Worm (Caenorhabditis elegans): Measurements from ENCODE around the gene C09B8.8.

- TF ChIP-seq tbx-8 (GFP tag; optimal IDR thresholded peaks at IDR 0.05): no peak
- no peak for TF ChIP-seq zip-8 (tag; optimal IDR thresholded peaks at IDR 0.05)
- no peak for TF ChIP-seq nhr-2 (tag; optimal IDR thresholded peaks at IDR 0.05)
- TF ChIP-seq pha-4 (tag; optimal IDR thresholded peaks at IDR 0.05): no peak
- TF ChIP-seq snpc-4 (tag; optimal IDR thresholded peaks at IDR 0.05): no peak
- TF ChIP-seq unc-62 (GFP tag; optimal IDR thresholded peaks at IDR 0.05): no peak
- TF ChIP-seq nhr-237 (tag; optimal IDR thresholded peaks at IDR 0.05): no peak
- TF ChIP-seq elt-3 (tag; optimal IDR thresholded peaks at IDR 0.05): no peak
- TF ChIP-seq unc-39 (tag; optimal IDR thresholded peaks at IDR 0.05): no peak
- no peak for TF ChIP-seq lsy-2 (tag; optimal IDR thresholded peaks at IDR 0.05)
- no peak for TF ChIP-seq ces-1 (GFP tag; optimal IDR thresholded peaks at IDR 0.05)
- TF ChIP-seq blmp-1 (tag; optimal IDR thresholded peaks at IDR 0.05): no peak
These were observed 27.4 kb upstream of the C09B8.8 start for ce11 chrX:5987910-5988309.

Data from whole organism, mixed stage, embryonic.